Fruit fly (Drosophila melanogaster) whole organism, embryonic: ENCODE measurements around the gene Mlc2.

Experiments used
- ATbp ChIP-seq: fragments of 200-800 bp; sonication (Bioruptor generic); optimal IDR thresholded peaks from 2 replicates; lab custom pipeline; 2017; ENCODE audit warnings: missing biosample characterization, mild to moderate bottlenecking, missing genetic modification characterization, missing genetic modification reagents
- CG10274 ChIP-seq: fragments of 200-800 bp; sonication (Bioruptor generic); optimal IDR thresholded peaks from 3 replicates; lab custom pipeline; 2017; ENCODE audit warnings: missing biosample characterization, mild to moderate bottlenecking, missing genetic modification characterization
- CG11247 ChIP-seq: fragments of 200-800 bp; sonication (Bioruptor generic); IDR thresholded peaks from 2 replicates; pipeline ENCODE4 v1.3.6; 2022; ENCODE audit warnings: missing biosample characterization, missing genetic modification characterization
- CG13123 ChIP-seq: fragments of 200-800 bp; sonication (Bioruptor generic); optimal IDR thresholded peaks from 2 replicates; lab custom pipeline; 2016; ENCODE audit warnings: missing biosample characterization, missing genetic modification characterization
- CG13287 ChIP-seq: fragments of 200-800 bp; sonication (Bioruptor generic); IDR thresholded peaks from 2 replicates; pipeline ENCODE4 v1.3.6; 2022; ENCODE audit warnings: missing biosample characterization, missing genetic modification characterization; ENCODE audit not compliant: partially characterized antibody
- CG1603 ChIP-seq: fragments of 200-800 bp; sonication (Bioruptor generic); optimal IDR thresholded peaks from 2 replicates; lab custom pipeline; 2019; ENCODE audit warnings: missing biosample characterization, mild to moderate bottlenecking, missing genetic modification characterization, moderate library complexity
- CG16779 ChIP-seq: fragments of 200-800 bp; sonication (Bioruptor generic); IDR thresholded peaks from 2 replicates; pipeline ENCODE4 v1.3.6; 2022; ENCODE audit warnings: missing biosample characterization, missing genetic modification characterization
- CG16863 ChIP-seq: fragments of 200-800 bp; sonication (Bioruptor generic); optimal IDR thresholded peaks from 3 replicates; lab custom pipeline; 2016; ENCODE audit warnings: missing biosample characterization, missing genetic modification characterization
- CG17802 ChIP-seq: fragments of 200-800 bp; sonication (Bioruptor generic); optimal IDR thresholded peaks from 2 replicates; lab custom pipeline; 2018; ENCODE audit warnings: missing biosample characterization, mild to moderate bottlenecking, missing genetic modification characterization, moderate library complexity
- CG18619 ChIP-seq: fragments of 200-800 bp; sonication (Bioruptor generic); optimal IDR thresholded peaks from 3 replicates; lab custom pipeline; 2017; ENCODE audit warnings: missing biosample characterization, mild to moderate bottlenecking, missing genetic modification characterization
- CG2116 ChIP-seq: fragments of 200-800 bp; sonication (Bioruptor generic); optimal IDR thresholded peaks from 3 replicates; lab custom pipeline; 2018; ENCODE audit warnings: missing biosample characterization, mild to moderate bottlenecking, missing genetic modification characterization
- CG30403 ChIP-seq: fragments of 200-800 bp; sonication (Bioruptor generic); optimal IDR thresholded peaks from 3 replicates; lab custom pipeline; 2016; ENCODE audit warnings: missing biosample characterization, missing genetic modification characterization
- CG31224 ChIP-seq: fragments of 200-800 bp; sonication (Bioruptor generic); IDR thresholded peaks from 2 replicates; pipeline ENCODE4 v1.3.6; 2022; ENCODE audit warnings: missing biosample characterization, missing genetic modification characterization
- CG3163 ChIP-seq: fragments of 200-800 bp; sonication (Bioruptor generic); optimal IDR thresholded peaks from 3 replicates; lab custom pipeline; 2016; ENCODE audit warnings: missing biosample characterization, missing genetic modification characterization
- CG3407 ChIP-seq: fragments of 200-800 bp; sonication (Bioruptor generic); optimal IDR thresholded peaks from 2 replicates; lab custom pipeline; 2018; ENCODE audit warnings: missing biosample characterization, mild to moderate bottlenecking, missing genetic modification characterization
- CG34376 ChIP-seq: fragments of 200-800 bp; sonication (Bioruptor generic); optimal IDR thresholded peaks from 2 replicates; lab custom pipeline; 2018; ENCODE audit warnings: missing biosample characterization, mild to moderate bottlenecking, missing genetic modification characterization
- CG3847 ChIP-seq: fragments of 200-800 bp; sonication (Bioruptor generic); IDR thresholded peaks from 2 replicates; pipeline ENCODE4 v1.3.6; 2022; ENCODE audit warnings: missing biosample characterization, missing genetic modification characterization
- CG4360 ChIP-seq: fragments of 200-800 bp; sonication (Bioruptor generic); IDR thresholded peaks from 2 replicates; pipeline ENCODE4 v1.3.6; 2022; ENCODE audit warnings: missing biosample characterization, missing genetic modification characterization
- CG4730 ChIP-seq: fragments of 200-800 bp; sonication (Bioruptor generic); IDR thresholded peaks from 2 replicates; pipeline ENCODE4 v1.3.6; 2022; ENCODE audit warnings: missing biosample characterization, missing genetic modification characterization
- CG4854 ChIP-seq: fragments of 200-800 bp; sonication (Bioruptor generic); optimal IDR thresholded peaks from 2 replicates; lab custom pipeline; 2016; ENCODE audit warnings: missing biosample characterization, missing genetic modification characterization, inconsistent platforms
- CG5245 ChIP-seq: fragments of 200-800 bp; sonication (Bioruptor generic); optimal IDR thresholded peaks from 3 replicates; lab custom pipeline; 2016; ENCODE audit warnings: missing biosample characterization, missing genetic modification characterization
- CoRest ChIP-seq: fragments of 200-800 bp; sonication (Bioruptor generic); optimal IDR thresholded peaks from 3 replicates; lab custom pipeline; 2018; ENCODE audit warnings: missing biosample characterization, mild to moderate bottlenecking, missing genetic modification characterization, moderate library complexity
- Dp ChIP-seq: fragments of 200-800 bp; sonication (Bioruptor generic); optimal IDR thresholded peaks from 2 replicates; lab custom pipeline; 2018; ENCODE audit warnings: missing biosample characterization, mild to moderate bottlenecking, missing genetic modification characterization, moderate library complexity
- HHEX ChIP-seq: fragments of 200-800 bp; sonication (Bioruptor generic); optimal IDR thresholded peaks from 3 replicates; lab custom pipeline; 2017; ENCODE audit warnings: missing biosample characterization, mild to moderate bottlenecking, missing genetic modification characterization, missing genetic modification reagents
- Hmr ChIP-seq: fragments of 200-800 bp; sonication (Bioruptor generic); optimal IDR thresholded peaks from 3 replicates; lab custom pipeline; 2017; ENCODE audit warnings: mild to moderate bottlenecking, missing biosample characterization, missing genetic modification reagents, missing genetic modification characterization
- MBD-R2 ChIP-seq: fragments of 200-800 bp; sonication (Bioruptor generic); IDR thresholded peaks from 2 replicates; pipeline ENCODE4 v1.3.6; 2022; ENCODE audit warnings: missing biosample characterization, missing genetic modification characterization
- Ptx1 ChIP-seq: fragments of 200-800 bp; sonication (Bioruptor generic); IDR thresholded peaks from 2 replicates; pipeline ENCODE4 v1.3.6; 2022; ENCODE audit warnings: missing biosample characterization, missing genetic modification characterization
- Spps ChIP-seq: fragments of 200-800 bp; sonication (Bioruptor generic); optimal IDR thresholded peaks from 2 replicates; lab custom pipeline; 2018; ENCODE audit warnings: missing biosample characterization, mild to moderate bottlenecking, missing genetic modification characterization
- Ssrp ChIP-seq: fragments of 200-800 bp; sonication (Bioruptor generic); optimal IDR thresholded peaks from 2 replicates; lab custom pipeline; 2018; ENCODE audit warnings: missing biosample characterization, mild to moderate bottlenecking, missing genetic modification characterization, moderate library complexity
- Xrp1 ChIP-seq: fragments of 200-800 bp; sonication (Bioruptor generic); IDR thresholded peaks from 2 replicates; pipeline ENCODE4 v1.3.6; 2022; ENCODE audit warnings: missing biosample characterization, missing genetic modification characterization
- ase ChIP-seq: fragments of 200-800 bp; sonication (Bioruptor generic); IDR thresholded peaks from 3 replicates; pipeline ENCODE4 v1.3.6; 2022; ENCODE audit warnings: missing biosample characterization, missing genetic modification characterization
- cas ChIP-seq: fragments of 200-800 bp; sonication (Bioruptor generic); IDR thresholded peaks from 2 replicates; pipeline ENCODE4 v1.3.6; 2022; ENCODE audit warnings: missing biosample characterization, missing genetic modification characterization
- cg ChIP-seq: fragments of 200-800 bp; sonication (Bioruptor generic); optimal IDR thresholded peaks from 3 replicates; lab custom pipeline; 2019; ENCODE audit warnings: missing biosample characterization, mild to moderate bottlenecking, missing genetic modification characterization, moderate library complexity
- crc ChIP-seq: fragments of 200-800 bp; sonication (Bioruptor generic); optimal IDR thresholded peaks from 2 replicates; lab custom pipeline; 2016; ENCODE audit warnings: missing biosample characterization, missing genetic modification characterization
- croc ChIP-seq: fragments of 200-800 bp; sonication (Bioruptor generic); conservative IDR thresholded peaks from 3 replicates; pipeline ENCODE4 v1.3.6; 2022; ENCODE audit warnings: missing biosample characterization, missing genetic modification characterization
- dati ChIP-seq: fragments of 200-800 bp; sonication (Bioruptor generic); IDR thresholded peaks from 2 replicates; pipeline ENCODE4 v1.3.6; 2022; ENCODE audit warnings: missing biosample characterization, missing genetic modification characterization
- eve ChIP-seq, 2 experiments: fragments of >200 bp; optimal IDR thresholded peaks; 2 replicates each; lab custom pipeline; 2017; ENCODE audit warnings: missing biosample characterization in 2 of 2, missing genetic modification characterization in 2 of 2
- ewg ChIP-seq: fragments of 200-800 bp; sonication (Bioruptor generic); optimal IDR thresholded peaks from 3 replicates; lab custom pipeline; 2017; ENCODE audit warnings: mild to moderate bottlenecking, missing biosample characterization, missing genetic modification reagents, missing genetic modification characterization
- gsb-n ChIP-seq: fragments of 200-800 bp; sonication (Bioruptor generic); optimal IDR thresholded peaks from 3 replicates; lab custom pipeline; 2018; ENCODE audit warnings: missing biosample characterization, mild to moderate bottlenecking, missing genetic modification characterization
- lov ChIP-seq, 2 experiments: fragments of 200-800 bp in 1 of 2; fragments of >200 bp in 1 of 2; sonication (Bioruptor generic) in 1 of 2; IDR thresholded peaks in 1 of 2; optimal IDR thresholded peaks in 1 of 2; 2 replicates in 1 of 2; 3 replicates in 1 of 2; pipeline versions ENCODE4 v1.3.6 to Lab custom; 2017 to 2022; ENCODE audit warnings: missing biosample characterization in 1 of 2, missing genetic modification characterization in 1 of 2
- maf-S ChIP-seq: fragments of 200-800 bp; sonication (Bioruptor generic); optimal IDR thresholded peaks from 2 replicates; lab custom pipeline; 2016; ENCODE audit warnings: missing biosample characterization, missing genetic modification characterization
- odd ChIP-seq: fragments of 200-800 bp; sonication (Bioruptor generic); optimal IDR thresholded peaks from 2 replicates; lab custom pipeline; 2017; ENCODE audit warnings: missing biosample characterization, mild to moderate bottlenecking, missing genetic modification characterization
- pho ChIP-seq: fragments of 200-800 bp; sonication (Bioruptor generic); optimal IDR thresholded peaks from 2 replicates; lab custom pipeline; 2016; ENCODE audit warnings: missing biosample characterization, missing genetic modification characterization
- rib ChIP-seq: fragments of 200-800 bp; sonication (Bioruptor generic); IDR thresholded peaks from 2 replicates; pipeline ENCODE4 v1.3.6; 2022; ENCODE audit warnings: missing biosample characterization, missing genetic modification characterization
- ro ChIP-seq: fragments of 200-800 bp; sonication (Bioruptor generic); IDR thresholded peaks from 2 replicates; pipeline ENCODE4 v1.3.6; 2022; ENCODE audit warnings: missing biosample characterization, missing genetic modification characterization
- schlank ChIP-seq: fragments of 200-800 bp; sonication (Bioruptor generic); optimal IDR thresholded peaks from 2 replicates; lab custom pipeline; 2018; ENCODE audit warnings: missing biosample characterization, mild to moderate bottlenecking, missing genetic modification characterization
- sd ChIP-seq: fragments of 200-800 bp; sonication (Bioruptor generic); optimal IDR thresholded peaks from 3 replicates; lab custom pipeline; 2018; ENCODE audit warnings: missing biosample characterization, mild to moderate bottlenecking, missing genetic modification characterization, moderate library complexity
- sens ChIP-seq: fragments of 200-800 bp; sonication (Bioruptor generic); peaks from one replicate; lab custom pipeline; 2016; ENCODE audit warnings: missing biosample characterization, missing genetic modification characterization
- sob ChIP-seq: fragments of 200-800 bp; sonication (Bioruptor generic); IDR thresholded peaks from 2 replicates; pipeline ENCODE4 v1.3.6; 2022; ENCODE audit warnings: missing biosample characterization, missing genetic modification characterization
- tio ChIP-seq: fragments of 200-800 bp; sonication (Bioruptor generic); optimal IDR thresholded peaks from 2 replicates; lab custom pipeline; 2017; ENCODE audit warnings: missing biosample characterization, missing genetic modification characterization, inconsistent platforms
- unpg ChIP-seq: fragments of 200-800 bp; sonication (Bioruptor generic); optimal IDR thresholded peaks from 3 replicates; lab custom pipeline; 2018; ENCODE audit warnings: missing biosample characterization, mild to moderate bottlenecking, missing genetic modification characterization, moderate library complexity

Gene Mlc2

dm6 chr3R:30200091-30200698 is 25.8 kb upstream of the Mlc2 start (continued):
- no peak for TF ChIP-seq Dp (GFP tag; lab: Kevin White, UChicago)
- no peak for TF ChIP-seq CG16863 (GFP tag; lab: Kevin White, UChicago)
- no peak for TF ChIP-seq croc (GFP tag; lab: Robert Waterston, UW)
- TF ChIP-seq sd (tag; lab: Kevin White, UChicago): peak; percentile 21
- TF ChIP-seq CG30403 (GFP tag; lab: Kevin White, UChicago): peak; percentile 12
- TF ChIP-seq odd (GFP tag; lab: Kevin White, UChicago): no peak
- no peak for TF ChIP-seq CG1603 (tag; lab: Kevin White, UChicago)
- no peak for TF ChIP-seq Ssrp (tag; lab: Kevin White, UChicago)
- TF ChIP-seq Xrp1 (GFP tag; lab: Robert Waterston, UW): no peak
- TF ChIP-seq HHEX (GFP tag; lab: Kevin White, UChicago): no peak
- no peak for TF ChIP-seq ase (GFP tag; lab: Robert Waterston, UW)
- no peak for TF ChIP-seq cas (GFP tag; lab: Robert Waterston, UW)
- TF ChIP-seq CG4854 (GFP tag; lab: Kevin White, UChicago): no peak
- TF ChIP-seq CG5245 (GFP tag; lab: Kevin White, UChicago): no peak
- no peak for TF ChIP-seq maf-S (GFP tag; lab: Kevin White, UChicago)
- no peak for TF ChIP-seq pho (GFP tag; lab: Kevin White, UChicago)
- TF ChIP-seq schlank (tag; lab: Kevin White, UChicago): no peak
- TF ChIP-seq CoRest (tag; lab: Kevin White, UChicago): peak; percentile 22
- no peak for TF ChIP-seq CG18619 (GFP tag; lab: Kevin White, UChicago)
- TF ChIP-seq sob (GFP tag; lab: Robert Waterston, UW): peak; percentile 52
- TF ChIP-seq CG34376 (GFP tag; lab: Kevin White, UChicago): no peak
- no peak for TF ChIP-seq CG17802 (tag; lab: Kevin White, UChicago)
- no peak for TF ChIP-seq ro (GFP tag; lab: Robert Waterston, UW)
- peak; percentile 44 for TF ChIP-seq CG3847 (GFP tag; lab: Robert Waterston, UW)
- TF ChIP-seq lov (optimal IDR thresholded peaks at IDR 0.05; lab: Kevin White, UChicago): no peak
- TF ChIP-seq lov (GFP tag; IDR thresholded peaks at IDR 0.05; lab: Robert Waterston, UW): no peak
- TF ChIP-seq Spps (tag; lab: Kevin White, UChicago): no peak
- TF ChIP-seq CG13123 (GFP tag; lab: Kevin White, UChicago): no peak
- TF ChIP-seq ewg: no peak
- no peak for TF ChIP-seq tio
- TF ChIP-seq CG4360: no peak
- no peak for TF ChIP-seq CG10274 (GFP tag; lab: Kevin White, UChicago)
- TF ChIP-seq CG16779 (GFP tag; lab: Robert Waterston, UW): 0 out of 2 replicates have a peak, but pooled peaks have one; percentile 61
- no peak for TF ChIP-seq CG2116 (GFP tag; lab: Kevin White, UChicago)
- no peak for TF ChIP-seq cg (GFP tag; lab: Kevin White, UChicago)
- TF ChIP-seq Ptx1 (GFP tag; lab: Robert Waterston, UW): peak; percentile 44
- TF ChIP-seq rib (GFP tag; lab: Robert Waterston, UW): no peak
- TF ChIP-seq CG4730 (GFP tag; lab: Robert Waterston, UW): no peak
- no peak for TF ChIP-seq crc (GFP tag; lab: Kevin White, UChicago)
- peak; percentile 18 for TF ChIP-seq CG3163 (GFP tag; lab: Kevin White, UChicago)
- TF ChIP-seq dati (GFP tag; lab: Robert Waterston, UW): no peak
- TF ChIP-seq CG31224: no peak
- TF ChIP-seq CG11247 (GFP tag; lab: Robert Waterston, UW): no peak
- TF ChIP-seq ATbp (GFP tag; lab: Kevin White, UChicago): peak; percentile 17
- TF ChIP-seq Hmr (GFP tag; lab: Kevin White, UChicago): peak; percentile 54
- no peak for TF ChIP-seq gsb-n (tag; lab: Kevin White, UChicago)
- peak; percentile 11; the same call in 1 of the 2 replicates for TF ChIP-seq MBD-R2 (GFP tag; lab: Robert Waterston, UW)
- no peak for TF ChIP-seq CG13287
- peak; percentile 61 for TF ChIP-seq sens
- TF ChIP-seq unpg (GFP tag; lab: Kevin White, UChicago): no peak
- no peak for TF ChIP-seq eve (GFP tag; optimal IDR thresholded peaks at IDR 0.05; lab: Kevin White, UChicago)
- no peak for TF ChIP-seq CG3407 (GFP tag; lab: Kevin White, UChicago)
